Worm (Caenorhabditis elegans) whole organism, L1 larva: ENCODE data around the gene sid-3.

Source experiments
- C04F5.9 ChIP-seq: sonication (generic microtip); optimal IDR thresholded peaks from 2 replicates; lab custom pipeline; 2016; ENCODE audit warnings: missing genetic modification characterization, missing compliant biosample characterization
- C16A3.4 ChIP-seq: fragments of 150-350 bp; optimal IDR thresholded peaks from 2 replicates; lab custom pipeline; 2014; ENCODE audit warnings: missing biosample characterization, missing genetic modification characterization
- Y116A8C.19 ChIP-seq: sonication (generic microtip); optimal IDR thresholded peaks from 2 replicates; lab custom pipeline; 2016; ENCODE audit warnings: missing compliant biosample characterization, missing genetic modification characterization, borderline replicate concordance
- aha-1 ChIP-seq: fragments of 150-350 bp; optimal IDR thresholded peaks from 2 replicates; lab custom pipeline; 2014; ENCODE audit warnings: missing biosample characterization, missing genetic modification characterization
- alr-1 ChIP-seq: fragments of 200-800 bp; sonication (Bioruptor generic); optimal IDR thresholded peaks from 2 replicates; lab custom pipeline; 2018; ENCODE audit warnings: borderline replicate concordance, mild to moderate bottlenecking, missing genetic modification characterization, missing compliant biosample characterization
- aly-2 ChIP-seq: fragments of 150-350 bp; optimal IDR thresholded peaks from 2 replicates; lab custom pipeline; 2014; ENCODE audit warnings: missing biosample characterization, missing genetic modification characterization
- blmp-1 ChIP-seq: fragments of 150-350 bp; optimal IDR thresholded peaks from 2 replicates; lab custom pipeline; 2014; ENCODE audit warnings: missing biosample characterization, missing genetic modification characterization
- ceh-63 ChIP-seq: fragments of 200-800 bp; sonication (Bioruptor generic); optimal IDR thresholded peaks from 2 replicates; lab custom pipeline; 2018; ENCODE audit warnings: mild to moderate bottlenecking, missing genetic modification characterization, missing compliant biosample characterization
- ceh-82 ChIP-seq, 3 experiments: fragments of 150-350 bp in 1 of 3; sonication (generic microtip) in 2 of 3; optimal IDR thresholded peaks; 2 replicates each; lab custom pipeline; 2014 to 2017; ENCODE audit warnings: missing biosample characterization in 3 of 3, missing genetic modification characterization in 3 of 3
- ceh-88 ChIP-seq: fragments of 200-800 bp; sonication (Bioruptor generic); IDR thresholded peaks from 2 replicates; pipeline ENCODE4 v1.3.6; 2022; ENCODE audit warnings: missing genetic modification characterization, missing compliant biosample characterization
- ceh-90 ChIP-seq: sonication (generic microtip); optimal IDR thresholded peaks from 2 replicates; lab custom pipeline; 2016; ENCODE audit warnings: missing genetic modification characterization, missing compliant biosample characterization
- ces-1 ChIP-seq: fragments of 150-350 bp; optimal IDR thresholded peaks from 2 replicates; lab custom pipeline; 2014; ENCODE audit warnings: missing biosample characterization, missing genetic modification reagents, missing genetic modification characterization
- efl-1 ChIP-seq, 4 experiments: fragments of 150-350 bp; optimal IDR thresholded peaks in 3 of 4; peaks in 1 of 4; 1 replicate in 1 of 4; 2 replicates in 3 of 4; lab custom pipeline; 2014; ENCODE audit warnings: missing biosample characterization in 2 of 4, missing genetic modification characterization in 2 of 4, missing genetic modification reagents in 2 of 4
- egl-13 ChIP-seq: sonication (generic microtip); optimal IDR thresholded peaks from 2 replicates; lab custom pipeline; 2016; ENCODE audit warnings: missing genotype, missing genetic modification reagents, missing genetic modification characterization, missing compliant biosample characterization
- egl-27 ChIP-seq, 2 experiments: fragments of 150-350 bp in 1 of 2; sonication (generic microtip); optimal IDR thresholded peaks; 3 replicates each; lab custom pipeline; 2017 to 2018; ENCODE audit warnings: missing biosample characterization in 2 of 2, missing genetic modification characterization in 2 of 2, missing genetic modification reagents in 2 of 2
- elt-2 ChIP-seq: sonication (generic microtip); optimal IDR thresholded peaks from 2 replicates; lab custom pipeline; 2016; ENCODE audit warnings: missing genetic modification characterization, mild to moderate bottlenecking, inconsistent platforms, missing compliant biosample characterization, missing genetic modification reagents
- elt-3 ChIP-seq, 6 experiments: fragments of 150-350 bp in 1 of 6; sonication (generic microtip); optimal IDR thresholded peaks; 2 replicates each; lab custom pipeline; 2017 to 2018; ENCODE audit warnings: missing biosample characterization in 6 of 6, missing genetic modification characterization in 6 of 6, inconsistent platforms in 1 of 6
- fkh-10 ChIP-seq: sonication (generic microtip); optimal IDR thresholded peaks from 2 replicates; lab custom pipeline; 2017; ENCODE audit warnings: missing biosample characterization, missing genetic modification reagents, missing genetic modification characterization
- fkh-4 ChIP-seq: sonication (generic microtip); optimal IDR thresholded peaks from 2 replicates; lab custom pipeline; 2016; ENCODE audit warnings: missing compliant biosample characterization, missing genetic modification characterization, borderline replicate concordance
- fkh-8 ChIP-seq: sonication (generic microtip); optimal IDR thresholded peaks from 2 replicates; lab custom pipeline; 2016; ENCODE audit warnings: mild to moderate bottlenecking, missing genetic modification characterization, missing compliant biosample characterization
- fos-1 ChIP-seq: fragments of 150-350 bp; optimal IDR thresholded peaks from 2 replicates; lab custom pipeline; 2014; ENCODE audit warnings: missing biosample characterization, missing genetic modification characterization
- hlh-17 ChIP-seq: fragments of 200-800 bp; sonication (Bioruptor generic); optimal IDR thresholded peaks from 2 replicates; lab custom pipeline; 2018; ENCODE audit warnings: missing genetic modification characterization, mild to moderate bottlenecking, missing compliant biosample characterization, moderate library complexity, borderline replicate concordance
- hlh-4 ChIP-seq: sonication (generic microtip); optimal IDR thresholded peaks from 2 replicates; lab custom pipeline; 2016; ENCODE audit warnings: mild to moderate bottlenecking, missing genetic modification characterization, missing compliant biosample characterization
- hpl-2 ChIP-seq: fragments of 150-350 bp; optimal IDR thresholded peaks from 2 replicates; lab custom pipeline; 2014; ENCODE audit warnings: missing biosample characterization, missing genetic modification reagents, missing genetic modification characterization
- jun-1 ChIP-seq: fragments of 150-350 bp; optimal IDR thresholded peaks from 2 replicates; lab custom pipeline; 2014; ENCODE audit warnings: missing biosample characterization, missing genetic modification reagents, missing genetic modification characterization
- lin-13 ChIP-seq: fragments of 150-350 bp; optimal IDR thresholded peaks from 2 replicates; lab custom pipeline; 2014; ENCODE audit warnings: missing biosample characterization, missing genetic modification reagents, missing genetic modification characterization
- lin-14 ChIP-seq: fragments of 200-800 bp; sonication (Bioruptor generic); optimal IDR thresholded peaks from 2 replicates; lab custom pipeline; 2018; ENCODE audit warnings: mild to moderate bottlenecking, missing genetic modification characterization, moderate library complexity, missing compliant biosample characterization
- lin-35 ChIP-seq, 2 experiments: fragments of 150-350 bp; optimal IDR thresholded peaks; 2 replicates each; lab custom pipeline; 2014; ENCODE audit warnings: missing biosample characterization in 2 of 2, missing genetic modification characterization in 2 of 2, missing genetic modification reagents in 2 of 2
- lin-39 ChIP-seq: fragments of 150-350 bp; optimal IDR thresholded peaks from 2 replicates; lab custom pipeline; 2014; ENCODE audit warnings: missing biosample characterization, missing genetic modification reagents, missing genetic modification characterization
- mab-9 ChIP-seq: fragments of 200-800 bp; sonication (Bioruptor generic); IDR thresholded peaks from 2 replicates; pipeline ENCODE4 v1.3.6; 2022; ENCODE audit warnings: missing genetic modification reagents, missing genetic modification characterization, missing compliant biosample characterization
- mdl-1 ChIP-seq, 2 experiments: fragments of 150-350 bp; optimal IDR thresholded peaks; 2 replicates each; lab custom pipeline; 2014 to 2017; ENCODE audit warnings: missing biosample characterization in 2 of 2, missing genetic modification characterization in 2 of 2, inconsistent platforms in 1 of 2
- mef-2 ChIP-seq: fragments of 150-350 bp; optimal IDR thresholded peaks from 2 replicates; lab custom pipeline; 2014; ENCODE audit warnings: missing biosample characterization, missing genetic modification characterization
- nhr-11 ChIP-seq: fragments of 150-350 bp; optimal IDR thresholded peaks from 2 replicates; lab custom pipeline; 2014; ENCODE audit warnings: missing biosample characterization, missing genetic modification characterization
- nhr-19 ChIP-seq: fragments of 200-800 bp; sonication (Bioruptor generic); conservative IDR thresholded peaks from 2 replicates; pipeline ENCODE4 v1.3.6; 2022; ENCODE audit warnings: missing genetic modification characterization, missing compliant biosample characterization
- nhr-47 ChIP-seq: sonication (generic microtip); optimal IDR thresholded peaks from 2 replicates; lab custom pipeline; 2016; ENCODE audit warnings: mild to moderate bottlenecking, missing genetic modification characterization, moderate library complexity, missing compliant biosample characterization
- nhr-71 ChIP-seq: sonication (generic microtip); optimal IDR thresholded peaks from 2 replicates; lab custom pipeline; 2016; ENCODE audit warnings: mild to moderate bottlenecking, missing genetic modification characterization, moderate library complexity, missing compliant biosample characterization
- nhr-77 ChIP-seq: fragments of 150-350 bp; optimal IDR thresholded peaks from 2 replicates; lab custom pipeline; 2014; ENCODE audit warnings: missing biosample characterization, missing genetic modification characterization
- nhr-84 ChIP-seq: sonication (generic microtip); optimal IDR thresholded peaks from 2 replicates; lab custom pipeline; 2017; ENCODE audit warnings: missing biosample characterization, missing genetic modification characterization
- nhr-85 ChIP-seq: sonication (generic microtip); peaks from one replicate; lab custom pipeline; 2016; ENCODE audit warnings: missing genetic modification characterization, inconsistent platforms, missing compliant biosample characterization
- pag-3 ChIP-seq: sonication (generic microtip); optimal IDR thresholded peaks from 2 replicates; lab custom pipeline; 2017; ENCODE audit warnings: missing genetic modification characterization, mild to moderate bottlenecking, missing compliant biosample characterization, antibody characterized with exemption, borderline replicate concordance; ENCODE audit not compliant: insufficient read depth
- pqm-1 ChIP-seq: sonication (generic microtip); optimal IDR thresholded peaks from 3 replicates; lab custom pipeline; 2017; ENCODE audit warnings: missing biosample characterization, missing genetic modification characterization
- rnt-1 ChIP-seq: sonication (generic microtip); optimal IDR thresholded peaks from 2 replicates; lab custom pipeline; 2016; ENCODE audit warnings: mild to moderate bottlenecking, missing genetic modification characterization, moderate library complexity, missing compliant biosample characterization
- skn-1 ChIP-seq: fragments of 150-350 bp; optimal IDR thresholded peaks from 2 replicates; lab custom pipeline; 2014; ENCODE audit warnings: missing biosample characterization, missing genetic modification characterization
- sptf-1 ChIP-seq: fragments of 150-350 bp; optimal IDR thresholded peaks from 2 replicates; lab custom pipeline; 2014; ENCODE audit warnings: missing biosample characterization, missing genetic modification characterization
- sup-37 ChIP-seq: fragments of 200-800 bp; sonication (Bioruptor generic); optimal IDR thresholded peaks from 2 replicates; lab custom pipeline; 2018; ENCODE audit warnings: mild to moderate bottlenecking, missing genetic modification characterization, missing compliant biosample characterization
- swsn-7 ChIP-seq: sonication (generic microtip); optimal IDR thresholded peaks from 2 replicates; lab custom pipeline; 2016; ENCODE audit warnings: missing genetic modification characterization, missing compliant biosample characterization
- tbx-2 ChIP-seq: sonication (generic microtip); optimal IDR thresholded peaks from 2 replicates; lab custom pipeline; 2016; ENCODE audit warnings: missing genetic modification characterization, missing compliant biosample characterization
- unc-30 ChIP-seq: sonication (generic microtip); optimal IDR thresholded peaks from 2 replicates; lab custom pipeline; 2017; ENCODE audit warnings: missing biosample characterization, missing genetic modification characterization
- unc-98 ChIP-seq: fragments of 200-800 bp; sonication (Bioruptor generic); IDR thresholded peaks from 2 replicates; pipeline ENCODE4 v1.3.6; 2022; ENCODE audit warnings: missing genetic modification characterization, missing compliant biosample characterization
- vab-15 ChIP-seq: sonication (generic microtip); optimal IDR thresholded peaks from 2 replicates; lab custom pipeline; 2017; ENCODE audit warnings: missing genotype, mild to moderate bottlenecking, missing genetic modification characterization, missing compliant biosample characterization
- xbp-1 ChIP-seq: sonication (generic microtip); optimal IDR thresholded peaks from 2 replicates; lab custom pipeline; 2016; ENCODE audit warnings: missing genetic modification characterization, missing compliant biosample characterization
- ztf-4 ChIP-seq: fragments of 150-350 bp; optimal IDR thresholded peaks from 2 replicates; lab custom pipeline; 2014; ENCODE audit warnings: missing biosample characterization, missing genetic modification characterization

The sid-3 gene

DNA sequence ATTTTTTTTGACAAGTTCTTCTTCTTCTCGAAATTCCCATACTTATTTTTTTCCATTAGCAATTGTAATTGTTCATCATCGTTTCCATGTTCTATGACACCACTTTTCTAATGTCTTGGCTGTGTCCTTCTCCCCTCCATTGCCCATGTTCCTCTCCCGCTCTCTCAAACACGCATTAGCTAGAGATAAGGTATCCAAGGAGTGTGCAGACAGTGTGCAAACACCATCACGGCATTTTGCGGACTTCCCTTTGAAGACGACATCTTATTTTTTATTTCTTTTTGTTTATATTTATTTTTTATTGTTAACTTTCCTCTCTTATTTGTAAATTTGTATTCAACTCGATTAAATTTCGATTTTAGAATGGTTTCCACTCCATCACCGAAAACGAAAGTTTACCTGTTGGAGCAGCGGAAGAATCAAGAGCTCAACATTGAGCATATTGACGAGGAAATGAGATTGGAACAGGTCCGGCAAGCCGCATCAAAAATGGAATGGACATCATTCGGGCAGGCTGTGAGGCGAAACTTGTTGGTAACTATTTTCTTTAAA lies 34.9 kb upstream of the sid-3 start, which contains the start of gene mdt-1.2 (continued):
- TF ChIP-seq C16A3.4 (tag; lab: Kevin White, UChicago) (peak; percentile 82), skn-1 (tag; lab: Kevin White, UChicago) (peak; percentile 77), aha-1 (no peak), swsn-7 (tag; lab: Kevin White, UChicago) (peak; percentile 84), pag-3 (tag; lab: Kevin White, UChicago) (no peak), nhr-11 (tag; lab: Kevin White, UChicago) (no peak), aly-2 (tag; lab: Kevin White, UChicago) (no peak), tbx-2 (peak; percentile 77), efl-1 (optimal IDR thresholded peaks at IDR 0.05; lab: Kevin White, UChicago) (peak; percentile 67 to 75), efl-1 (GFP tag; optimal IDR thresholded peaks at IDR 0.05 in 1 of 2; lab: Kevin White, UChicago) (peak; percentile 53 to 96), hlh-4 (no peak), hlh-17 (GFP tag; lab: Kevin White, UChicago) (no peak), ces-1 (GFP tag; lab: Kevin White, UChicago) (no peak), elt-3 (tag; optimal IDR thresholded peaks at IDR 0.05; lab: Kevin White, UChicago) (peak in 2 of 6 experiments; percentile 49 to 59), fos-1 (tag; lab: Kevin White, UChicago) (peak; percentile 33), mdl-1 (tag; optimal IDR thresholded peaks at IDR 0.05; lab: Kevin White, UChicago) (peak in 1 of 2 experiments; percentile 86), pqm-1 (tag; lab: Kevin White, UChicago) (no peak), ceh-63 (GFP tag; lab: Kevin White, UChicago) (no peak), ceh-88 (no peak), lin-14 (peak; percentile 92), xbp-1 (tag; lab: Kevin White, UChicago) (peak; percentile 68), ceh-90 (tag; lab: Kevin White, UChicago) (no peak), jun-1 (tag; lab: Kevin White, UChicago) (no peak), lin-39 (no peak), sptf-1 (tag; lab: Kevin White, UChicago) (no peak), mab-9 (GFP tag; lab: Robert Waterston, UW) (no peak), unc-30 (no peak), nhr-71 (tag; lab: Kevin White, UChicago) (peak; percentile 87), alr-1 (no peak), C04F5.9 (tag; lab: Kevin White, UChicago) (peak; percentile 68), fkh-8 (tag; lab: Kevin White, UChicago) (peak; percentile 49), egl-13 (peak; percentile 65), nhr-47 (tag; lab: Kevin White, UChicago) (peak; percentile 82), nhr-77 (tag; lab: Kevin White, UChicago) (peak; percentile 47), ceh-82 (tag; optimal IDR thresholded peaks at IDR 0.05; lab: Kevin White, UChicago) (peak; percentile 68 to 81 (median 77)), sup-37 (no peak), lin-35 (GFP tag; optimal IDR thresholded peaks at IDR 0.05; lab: Kevin White, UChicago) (peak; percentile 46 to 77), blmp-1 (tag; lab: Kevin White, UChicago) (peak; percentile 71), Y116A8C.19 (tag; lab: Kevin White, UChicago) (no peak), fkh-4 (no peak), nhr-85 (tag; lab: Kevin White, UChicago) (peak; percentile 73), rnt-1 (peak; percentile 83), hpl-2 (GFP tag; lab: Kevin White, UChicago) (no peak), fkh-10 (GFP tag; lab: Kevin White, UChicago) (no peak), elt-2 (peak; percentile 34), ztf-4 (tag; lab: Kevin White, UChicago) (peak; percentile 44), mef-2 (tag; lab: Kevin White, UChicago) (no peak), nhr-84 (tag; lab: Kevin White, UChicago) (no peak), unc-98 (GFP tag; lab: Robert Waterston, UW) (no peak), egl-27 (tag; optimal IDR thresholded peaks at IDR 0.05; lab: Kevin White, UChicago) (no peak), lin-13 (GFP tag; lab: Kevin White, UChicago) (peak; percentile 34), nhr-19 (GFP tag; lab: Robert Waterston, UW) (peak; percentile 77), vab-15 (tag; lab: Kevin White, UChicago) (no peak)
